Worm (Caenorhabditis elegans): Measurements from ENCODE around the gene C45B11.9.
A peak's percentile ranks its signal among the peaks of the same experiment; 100 is the strongest.

Gene C45B11.9

ce11 chrV:11078874-11079273, 38.8 kb downstream of the C45B11.9 start:
- no peak for TF ChIP-seq ceh-28 (tag; optimal IDR thresholded peaks at IDR 0.05)
- no peak for TF ChIP-seq lin-39 (tag; optimal IDR thresholded peaks at IDR 0.05)
- no peak for TF ChIP-seq ceh-16 (tag; optimal IDR thresholded peaks at IDR 0.05)
- no peak for TF ChIP-seq zag-1 (tag; optimal IDR thresholded peaks at IDR 0.05)
- TF ChIP-seq elt-3 (tag; optimal IDR thresholded peaks at IDR 0.05): no peak
- TF ChIP-seq sea-2 (GFP tag; optimal IDR thresholded peaks at IDR 0.05): no peak
- TF ChIP-seq fkh-10 (GFP tag; optimal IDR thresholded peaks at IDR 0.05): no peak
- TF ChIP-seq elt-2 (tag; optimal IDR thresholded peaks at IDR 0.05): no peak

DNA sequence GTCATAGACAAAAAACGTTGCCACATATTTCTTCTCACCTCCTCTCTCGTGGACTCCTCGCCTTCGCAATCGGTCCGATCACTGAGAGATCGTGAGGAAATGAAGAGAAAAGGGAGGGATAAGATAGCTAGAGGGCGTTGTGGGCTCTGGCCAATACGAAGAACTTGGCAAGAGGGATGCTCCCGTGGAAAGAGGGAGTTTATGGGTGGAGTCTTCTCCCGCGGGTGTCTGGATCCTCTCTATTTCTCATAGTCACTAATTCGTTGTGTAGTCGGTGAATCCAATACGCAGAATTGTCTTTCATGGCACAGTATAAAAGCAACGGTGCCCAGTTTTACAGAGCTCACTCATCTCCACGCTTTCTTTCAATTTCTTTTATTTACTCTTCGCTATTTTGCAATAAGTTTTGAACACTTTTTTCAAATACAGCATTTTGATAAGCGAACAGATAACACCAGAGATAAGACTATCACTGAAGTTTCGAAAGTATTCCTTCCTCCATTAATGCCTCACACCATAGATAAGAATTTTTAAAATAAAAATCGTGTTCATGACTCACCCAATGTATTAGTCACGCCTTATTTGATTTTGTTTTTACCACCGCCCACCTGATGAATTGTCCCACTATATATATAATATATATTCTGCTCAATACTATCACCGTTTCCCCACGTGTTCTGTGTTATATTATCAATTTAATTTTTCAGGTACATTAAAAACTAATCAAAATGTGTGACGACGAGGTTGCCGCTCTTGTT, 40.4 kb downstream of the C45B11.9 start, which contains the start of gene act-1:
act-1 (plus strand) TSS at position 708 of the 758 bp plus-strand sequence.
- TF ChIP-seq lin-39 (tag; optimal IDR thresholded peaks at IDR 0.05) (no peak), pha-4 (tag; optimal IDR thresholded peaks at IDR 0.05) (peak; percentile 44), jun-1 (tag; optimal IDR thresholded peaks at IDR 0.05) (peak; percentile 40), egl-5 (tag; optimal IDR thresholded peaks at IDR 0.05) (no peak), hmg-11 (tag; optimal IDR thresholded peaks at IDR 0.05) (peak; percentile 31), nfya-1 (tag; optimal IDR thresholded peaks at IDR 0.05; ENCODE audit: insufficient read depth) (peak; percentile 80), unc-62 (GFP tag; optimal IDR thresholded peaks at IDR 0.05) (no peak), nhr-77 (tag; optimal IDR thresholded peaks at IDR 0.05) (no peak), ceh-82 (tag; optimal IDR thresholded peaks at IDR 0.05) (no peak), tbx-2 (tag; optimal IDR thresholded peaks at IDR 0.05) (no peak), lin-15B (tag; optimal IDR thresholded peaks at IDR 0.05) (no peak), snpc-4 (tag; optimal IDR thresholded peaks at IDR 0.05) (no peak), nhr-23 (tag; optimal IDR thresholded peaks at IDR 0.05) (no peak), pqm-1 (tag; optimal IDR thresholded peaks at IDR 0.05) (peak; percentile 78), ztf-11 (tag; optimal IDR thresholded peaks at IDR 0.05) (no peak), mml-1 (tag; optimal IDR thresholded peaks at IDR 0.05) (no peak), skn-1 (tag; optimal IDR thresholded peaks at IDR 0.05) (no peak), ZK546.5 (tag; optimal IDR thresholded peaks at IDR 0.05) (no peak), elt-2 (tag; optimal IDR thresholded peaks at IDR 0.05) (peak; percentile 89), elt-3 (tag; optimal IDR thresholded peaks at IDR 0.05) (no peak), lsy-12 (tag; optimal IDR thresholded peaks at IDR 0.05) (no peak), ceh-28 (tag; optimal IDR thresholded peaks at IDR 0.05) (no peak), nhr-25 (tag; optimal IDR thresholded peaks at IDR 0.05) (no peak), fos-1 (tag; optimal IDR thresholded peaks at IDR 0.05) (peak; percentile 32), ceh-16 (tag; optimal IDR thresholded peaks at IDR 0.05) (no peak), nhr-237 (tag; optimal IDR thresholded peaks at IDR 0.05) (no peak), fkh-10 (GFP tag; optimal IDR thresholded peaks at IDR 0.05) (no peak), egl-27 (tag; optimal IDR thresholded peaks at IDR 0.05) (no peak), elt-1 (tag; optimal IDR thresholded peaks at IDR 0.05) (no peak), nhr-12 (tag; optimal IDR thresholded peaks at IDR 0.05) (no peak), nhr-28 (tag; optimal IDR thresholded peaks at IDR 0.05) (no peak), fkh-2 (tag; optimal IDR thresholded peaks at IDR 0.05) (no peak), nhr-11 (tag; optimal IDR thresholded peaks at IDR 0.05) (peak; percentile 65), nhr-43 (tag; optimal IDR thresholded peaks at IDR 0.05; ENCODE audit: poor library complexity, severe bottlenecking) (no peak), ama-1 (optimal IDR thresholded peaks at IDR 0.05) (peak; percentile 6)

DNA sequence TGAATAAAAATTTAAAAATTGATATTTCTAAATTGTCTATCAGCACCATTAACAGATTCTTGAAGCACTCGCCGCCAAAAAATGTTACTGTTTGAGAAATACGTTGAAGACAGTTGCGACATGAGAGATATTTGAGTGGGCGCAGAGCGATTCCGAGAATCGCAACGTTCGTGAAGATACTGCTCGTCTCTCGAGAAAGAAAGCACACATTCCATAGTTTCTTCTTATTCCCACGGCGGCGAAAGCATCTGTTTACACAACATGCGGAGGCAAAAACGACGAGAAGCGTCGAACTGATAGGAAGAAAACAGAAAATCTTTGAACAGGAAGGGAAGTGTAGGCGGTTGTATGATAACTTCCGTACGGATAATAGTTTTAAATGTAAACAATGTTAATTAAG, 42.4 kb downstream of the C45B11.9 start:
- TF ChIP-seq tbx-2 (tag; optimal IDR thresholded peaks at IDR 0.05) (peak; percentile 17), daf-12 (tag; optimal IDR thresholded peaks at IDR 0.05) (no peak), ZK546.5 (tag; optimal IDR thresholded peaks at IDR 0.05) (no peak), ama-1 (optimal IDR thresholded peaks at IDR 0.05) (peak; percentile 75), ceh-28 (tag; optimal IDR thresholded peaks at IDR 0.05) (peak; percentile 1), nhr-25 (tag; optimal IDR thresholded peaks at IDR 0.05) (no peak), hmg-11 (tag; optimal IDR thresholded peaks at IDR 0.05) (no peak), zag-1 (tag; optimal IDR thresholded peaks at IDR 0.05) (no peak), ceh-82 (tag; optimal IDR thresholded peaks at IDR 0.05) (no peak), pha-4 (tag; optimal IDR thresholded peaks at IDR 0.05) (peak; percentile 36), nfya-1 (tag; optimal IDR thresholded peaks at IDR 0.05; ENCODE audit: insufficient read depth) (peak; percentile 12), egl-5 (tag; optimal IDR thresholded peaks at IDR 0.05) (no peak), elt-1 (tag; optimal IDR thresholded peaks at IDR 0.05) (no peak), lin-15B (tag; optimal IDR thresholded peaks at IDR 0.05) (peak; percentile 7), sea-2 (GFP tag; optimal IDR thresholded peaks at IDR 0.05) (no peak), nhr-11 (tag; optimal IDR thresholded peaks at IDR 0.05) (peak; percentile 90)

All from whole organism, L3 larva.